Worm (Caenorhabditis elegans) whole organism, young adult: ENCODE data around the gene vglu-3.
A peak's percentile ranks its signal among the peaks of the same experiment; 100 is the strongest.

ENCODE experiments used
- B0019.2 ChIP-seq: fragments of 200-800 bp; sonication (Bioruptor generic); conservative IDR thresholded peaks from 2 replicates; pipeline ENCODE4 v1.3.6; 2022; ENCODE audit warnings: missing genetic modification reagents, missing genetic modification characterization, missing compliant biosample characterization
- D2030.7 ChIP-seq: fragments of 200-800 bp; sonication (Bioruptor generic); IDR thresholded peaks from 2 replicates; pipeline ENCODE4 v1.3.6; 2022; ENCODE audit warnings: missing genetic modification reagents, missing genetic modification characterization, missing compliant biosample characterization
- F22D6.2 ChIP-seq: sonication (generic microtip); optimal IDR thresholded peaks from 2 replicates; lab custom pipeline; 2016; ENCODE audit warnings: mild to moderate bottlenecking, missing genetic modification characterization, missing compliant biosample characterization
- F33H1.4 ChIP-seq: fragments of 200-800 bp; sonication (Bioruptor generic); IDR thresholded peaks from 2 replicates; pipeline ENCODE4 v1.3.6; 2022; ENCODE audit warnings: missing genetic modification reagents, missing genetic modification characterization, missing compliant biosample characterization
- F39B2.1 ChIP-seq: fragments of 200-800 bp; sonication (Bioruptor generic); IDR thresholded peaks from 2 replicates; pipeline ENCODE4 v1.3.6; 2022; ENCODE audit warnings: missing genetic modification reagents, missing genetic modification characterization, missing compliant biosample characterization
- T26A5.8 ChIP-seq: sonication (generic microtip); optimal IDR thresholded peaks from 2 replicates; lab custom pipeline; 2016; ENCODE audit warnings: missing genetic modification characterization, missing compliant biosample characterization
- Y53F4B.3 ChIP-seq: fragments of 200-800 bp; sonication (Bioruptor generic); IDR thresholded peaks from 2 replicates; pipeline ENCODE4 v1.3.6; 2022; ENCODE audit warnings: missing genetic modification reagents, missing genetic modification characterization, missing compliant biosample characterization
- Y53G8AR.9 ChIP-seq: fragments of 200-800 bp; sonication (Bioruptor generic); conservative IDR thresholded peaks from 2 replicates; pipeline ENCODE4 v1.3.6; 2022; ENCODE audit warnings: missing genetic modification reagents, missing genetic modification characterization, missing compliant biosample characterization
- akir-1 ChIP-seq: fragments of 200-800 bp; sonication (Bioruptor generic); optimal IDR thresholded peaks from 2 replicates; lab custom pipeline; 2018; ENCODE audit warnings: mild to moderate bottlenecking, missing genetic modification characterization, moderate library complexity, missing compliant biosample characterization
- attf-5 ChIP-seq: fragments of 200-800 bp; sonication (Bioruptor generic); optimal IDR thresholded peaks from 2 replicates; lab custom pipeline; 2018; ENCODE audit warnings: mild to moderate bottlenecking, missing genetic modification characterization, missing compliant biosample characterization
- cebp-2 ChIP-seq: fragments of 200-800 bp; sonication (Bioruptor generic); IDR thresholded peaks from 2 replicates; pipeline ENCODE4 v1.3.6; 2022; ENCODE audit warnings: missing genetic modification characterization, missing compliant biosample characterization
- ceh-58 ChIP-seq: fragments of 200-800 bp; sonication (Bioruptor generic); IDR thresholded peaks from 2 replicates; pipeline ENCODE4 v1.3.6; 2022; ENCODE audit warnings: missing genetic modification characterization, missing compliant biosample characterization
- dox-1 ChIP-seq: fragments of 200-800 bp; sonication (Bioruptor generic); IDR thresholded peaks from 2 replicates; pipeline ENCODE4 v1.3.6; 2022; ENCODE audit warnings: missing genetic modification reagents, missing genetic modification characterization, missing compliant biosample characterization
- dpff-1 ChIP-seq: sonication (generic microtip); optimal IDR thresholded peaks from 2 replicates; lab custom pipeline; 2017; ENCODE audit warnings: mild to moderate bottlenecking, missing genetic modification characterization, missing compliant biosample characterization
- ekl-4 ChIP-seq: fragments of 200-800 bp; sonication (Bioruptor generic); IDR thresholded peaks from 2 replicates; pipeline ENCODE4 v1.3.6; 2022; ENCODE audit warnings: missing genetic modification reagents, missing genetic modification characterization, missing compliant biosample characterization
- ets-4 ChIP-seq: fragments of 200-800 bp; sonication (Bioruptor generic); optimal IDR thresholded peaks from 2 replicates; lab custom pipeline; 2018; ENCODE audit warnings: mild to moderate bottlenecking, missing genetic modification characterization, missing compliant biosample characterization
- fkh-3 ChIP-seq: sonication (generic microtip); optimal IDR thresholded peaks from 2 replicates; lab custom pipeline; 2016; ENCODE audit warnings: mild to moderate bottlenecking, missing genetic modification characterization, missing compliant biosample characterization
- gei-17 ChIP-seq: fragments of 200-800 bp; sonication (Bioruptor generic); optimal IDR thresholded peaks from 2 replicates; lab custom pipeline; 2018; ENCODE audit warnings: mild to moderate bottlenecking, missing genetic modification characterization, missing compliant biosample characterization
- hlh-12 ChIP-seq: sonication (generic microtip); optimal IDR thresholded peaks from 2 replicates; lab custom pipeline; 2016; ENCODE audit warnings: missing genetic modification characterization, missing compliant biosample characterization
- hmg-20 ChIP-seq: fragments of 200-800 bp; sonication (Bioruptor generic); IDR thresholded peaks from 2 replicates; pipeline ENCODE4 v1.3.6; 2022; ENCODE audit warnings: missing genetic modification reagents, missing genetic modification characterization, missing compliant biosample characterization
- hsf-1 ChIP-seq: fragments of 200-800 bp; sonication (Bioruptor generic); IDR thresholded peaks from 2 replicates; pipeline ENCODE4 v1.3.6; 2022; ENCODE audit warnings: missing genetic modification reagents, missing genetic modification characterization, missing compliant biosample characterization
- lin-26 ChIP-seq: fragments of 200-800 bp; sonication (Bioruptor generic); IDR thresholded peaks from 2 replicates; pipeline ENCODE4 v1.3.6; 2022; ENCODE audit warnings: missing genetic modification reagents, missing genetic modification characterization, missing compliant biosample characterization
- lin-35 ChIP-seq, 3 experiments: fragments of 150-350 bp in 2 of 3; sonication (generic microtip) in 1 of 3; optimal IDR thresholded peaks; 2 replicates each; lab custom pipeline; 2014 to 2018; ENCODE audit warnings: missing biosample characterization in 3 of 3, missing genetic modification characterization in 3 of 3, missing genetic modification reagents in 3 of 3
- lir-1 ChIP-seq: fragments of 200-800 bp; sonication (Bioruptor generic); conservative IDR thresholded peaks from 2 replicates; pipeline ENCODE4 v1.3.6; 2022; ENCODE audit warnings: missing genetic modification reagents, missing genetic modification characterization, missing compliant biosample characterization
- lsl-1 ChIP-seq: fragments of 200-800 bp; sonication (Bioruptor generic); optimal IDR thresholded peaks from 2 replicates; lab custom pipeline; 2018; ENCODE audit warnings: mild to moderate bottlenecking, missing genetic modification characterization, moderate library complexity, missing compliant biosample characterization
- madf-3 ChIP-seq: fragments of 200-800 bp; sonication (Bioruptor generic); IDR thresholded peaks from 2 replicates; pipeline ENCODE4 v1.3.6; 2022; ENCODE audit warnings: missing genetic modification reagents, missing genetic modification characterization, missing compliant biosample characterization
- madf-6 ChIP-seq: fragments of 200-800 bp; sonication (Bioruptor generic); IDR thresholded peaks from 2 replicates; pipeline ENCODE4 v1.3.6; 2022; ENCODE audit warnings: missing genetic modification reagents, missing genetic modification characterization, missing compliant biosample characterization
- madf-8 ChIP-seq: fragments of 200-800 bp; sonication (Bioruptor generic); conservative IDR thresholded peaks from 2 replicates; pipeline ENCODE4 v1.3.6; 2022; ENCODE audit warnings: missing genetic modification reagents, missing genetic modification characterization, missing compliant biosample characterization
- nfyb-1 ChIP-seq: fragments of 200-800 bp; sonication (Bioruptor generic); IDR thresholded peaks from 2 replicates; pipeline ENCODE4 v1.3.6; 2022; ENCODE audit warnings: missing genetic modification reagents, missing genetic modification characterization, missing compliant biosample characterization
- nhr-179 ChIP-seq: sonication (generic microtip); optimal IDR thresholded peaks from 2 replicates; lab custom pipeline; 2016; ENCODE audit warnings: mild to moderate bottlenecking, missing genetic modification characterization, missing compliant biosample characterization
- nhr-27 ChIP-seq: fragments of 200-800 bp; sonication (Bioruptor generic); optimal IDR thresholded peaks from 2 replicates; lab custom pipeline; 2018; ENCODE audit warnings: mild to moderate bottlenecking, missing genetic modification characterization, moderate library complexity, missing compliant biosample characterization
- nhr-80 ChIP-seq: sonication (generic microtip); optimal IDR thresholded peaks from 2 replicates; lab custom pipeline; 2016; ENCODE audit warnings: missing genetic modification characterization, missing compliant biosample characterization
- nhr-90 ChIP-seq: sonication (generic microtip); optimal IDR thresholded peaks from 2 replicates; lab custom pipeline; 2016; ENCODE audit warnings: missing genotype, mild to moderate bottlenecking, missing genetic modification characterization, missing compliant biosample characterization
- pha-4 ChIP-seq: fragments of 150-350 bp; sonication (generic microtip); optimal IDR thresholded peaks from 2 replicates; lab custom pipeline; 2014; ENCODE audit warnings: missing biosample characterization, missing genetic modification reagents, missing genetic modification characterization
- rcor-1 ChIP-seq: fragments of 200-800 bp; sonication (Bioruptor generic); IDR thresholded peaks from 2 replicates; pipeline ENCODE4 v1.3.6; 2022; ENCODE audit warnings: missing genetic modification reagents, missing genetic modification characterization, missing compliant biosample characterization
- rpc-1 ChIP-seq, 2 experiments: fragments of 150-350 bp in 1 of 2; sonication (generic microtip) in 1 of 2; optimal IDR thresholded peaks; 2 replicates each; lab custom pipeline; 2014 to 2018; ENCODE audit warnings: missing biosample characterization in 1 of 2, missing genetic modification characterization in 1 of 2, missing genetic modification reagents in 1 of 2, missing genotype in 1 of 2
- sea-2 ChIP-seq: fragments of 200-800 bp; sonication (Bioruptor generic); IDR thresholded peaks from 2 replicates; pipeline ENCODE4 v1.3.6; 2022; ENCODE audit warnings: missing genetic modification characterization, missing compliant biosample characterization
- snpc-1.1 ChIP-seq: sonication (generic microtip); optimal IDR thresholded peaks from 2 replicates; lab custom pipeline; 2017; ENCODE audit warnings: missing genetic modification characterization, mild to moderate bottlenecking, missing compliant biosample characterization, antibody characterized with exemption, moderate library complexity, missing genotype, missing genetic modification reagents; ENCODE audit not compliant: insufficient read depth
- snpc-3.4 ChIP-seq: sonication (generic microtip); optimal IDR thresholded peaks from 2 replicates; lab custom pipeline; 2017; ENCODE audit warnings: missing genetic modification characterization, mild to moderate bottlenecking, missing compliant biosample characterization, antibody characterized with exemption, moderate library complexity, missing genotype, missing genetic modification reagents
- snpc-4 ChIP-seq, 5 experiments: fragments of 150-350 bp in 1 of 5; sonication (generic microtip) in 4 of 5; optimal IDR thresholded peaks; 2 replicates each; lab custom pipeline; 2014 to 2018; ENCODE audit warnings: missing genetic modification characterization in 5 of 5, missing biosample characterization in 3 of 5, antibody characterized with exemption in 2 of 5, mild to moderate bottlenecking in 2 of 5, missing compliant biosample characterization in 2 of 5, missing genotype in 2 of 5, moderate library complexity in 2 of 5, missing genetic modification reagents in 1 of 5
- somi-1 ChIP-seq: fragments of 200-800 bp; sonication (Bioruptor generic); optimal IDR thresholded peaks from 2 replicates; lab custom pipeline; 2018; ENCODE audit warnings: mild to moderate bottlenecking, missing genetic modification characterization, missing compliant biosample characterization
- sptf-2 ChIP-seq: fragments of 200-800 bp; sonication (Bioruptor generic); optimal IDR thresholded peaks from 2 replicates; lab custom pipeline; 2018; ENCODE audit warnings: mild to moderate bottlenecking, missing genetic modification characterization, missing compliant biosample characterization
- tbp1 ChIP-seq: fragments of 200-800 bp; sonication (Bioruptor generic); optimal IDR thresholded peaks from 2 replicates; lab custom pipeline; 2018; ENCODE audit warnings: mild to moderate bottlenecking, missing genetic modification characterization, missing compliant biosample characterization
- tbx-9 ChIP-seq: sonication (generic microtip); optimal IDR thresholded peaks from 2 replicates; lab custom pipeline; 2016; ENCODE audit warnings: borderline replicate concordance, missing genetic modification characterization, inconsistent platforms, missing compliant biosample characterization
- zfh-2 ChIP-seq: fragments of 200-800 bp; sonication (Bioruptor generic); conservative IDR thresholded peaks from 2 replicates; pipeline ENCODE4 v1.3.6; 2022; ENCODE audit warnings: missing genetic modification reagents, missing genetic modification characterization, missing compliant biosample characterization
- ztf-22 ChIP-seq: fragments of 200-800 bp; sonication (Bioruptor generic); optimal IDR thresholded peaks from 2 replicates; lab custom pipeline; 2018; ENCODE audit warnings: mild to moderate bottlenecking, missing genetic modification characterization, moderate library complexity, missing compliant biosample characterization
- ztf-6 ChIP-seq: fragments of 200-800 bp; sonication (Bioruptor generic); IDR thresholded peaks from 2 replicates; pipeline ENCODE4 v1.3.6; 2022; ENCODE audit warnings: missing genetic modification reagents, missing genetic modification characterization, missing compliant biosample characterization

The vglu-3 gene

ce11 chrIII:10330372-10331062, 30.3 kb downstream of the vglu-3 start, which contains the start of gene nex-2 (continued):
- no peak for TF ChIP-seq ets-4 (GFP tag; lab: Kevin White, UChicago)
- TF ChIP-seq nhr-27 = no peak
- no peak for TF ChIP-seq akir-1 (GFP tag; lab: Kevin White, UChicago)
- TF ChIP-seq madf-6 = peak; percentile 89
- TF ChIP-seq zfh-2 = no peak
- peak; percentile 83 for TF ChIP-seq madf-8 (GFP tag; lab: Robert Waterston, UW)
- no peak for TF ChIP-seq somi-1
- TF ChIP-seq tbp1 (GFP tag; lab: Kevin White, UChicago) = no peak
- no peak for TF ChIP-seq hmg-20
- no peak for TF ChIP-seq sea-2
- no peak for TF ChIP-seq snpc-3.4
- TF ChIP-seq Y53F4B.3 = no peak
- TF ChIP-seq dox-1 (GFP tag; lab: Robert Waterston, UW) = no peak
- TF ChIP-seq lsl-1 (GFP tag; lab: Kevin White, UChicago) = peak; percentile 90
- TF ChIP-seq T26A5.8 = no peak
- no peak for TF ChIP-seq Y53G8AR.9 (GFP tag; lab: Robert Waterston, UW)
- no peak for TF ChIP-seq snpc-4 (GFP tag; optimal IDR thresholded peaks at IDR 0.05; lab: Kevin White, UChicago)
- no peak for TF ChIP-seq snpc-4 (tag; optimal IDR thresholded peaks at IDR 0.05; lab: Kevin White, UChicago)
- TF ChIP-seq madf-3 = no peak
- TF ChIP-seq snpc-1.1 = no peak
- TF ChIP-seq pha-4 (tag; lab: Kevin White, UChicago) = no peak
- TF ChIP-seq F33H1.4 (GFP tag; lab: Robert Waterston, UW) = peak; percentile 67
- TF ChIP-seq ekl-4 (GFP tag; lab: Robert Waterston, UW) = no peak
- no peak for TF ChIP-seq rpc-1 (optimal IDR thresholded peaks at IDR 0.05; lab: Kevin White, UChicago)
- TF ChIP-seq rpc-1 (tag; optimal IDR thresholded peaks at IDR 0.05; lab: Kevin White, UChicago) = no peak
- TF ChIP-seq rcor-1 (GFP tag; lab: Robert Waterston, UW) = no peak
- TF ChIP-seq fkh-3 (tag; lab: Kevin White, UChicago) = no peak
- no peak for TF ChIP-seq ceh-58
- TF ChIP-seq hlh-12 (tag; lab: Kevin White, UChicago) = no peak
- TF ChIP-seq gei-17 (GFP tag; lab: Kevin White, UChicago) = no peak

ce11 chrIII:10331232-10331631, 31.1 kb downstream of the vglu-3 start:
- TF ChIP-seq hmg-20 = no peak
- no peak for TF ChIP-seq lin-26 (GFP tag; lab: Robert Waterston, UW)
- TF ChIP-seq D2030.7 = no peak
- TF ChIP-seq F39B2.1 (GFP tag; lab: Robert Waterston, UW) = no peak
- no peak for TF ChIP-seq sptf-2
- no peak for TF ChIP-seq akir-1 (GFP tag; lab: Kevin White, UChicago)
- TF ChIP-seq ztf-6 (GFP tag; lab: Robert Waterston, UW) = no peak
- peak in 1 of 3 experiments; percentile 11 for TF ChIP-seq lin-35 (GFP tag; optimal IDR thresholded peaks at IDR 0.05; lab: Kevin White, UChicago)
- TF ChIP-seq cebp-2 (GFP tag; lab: Robert Waterston, UW) = no peak
- no peak for TF ChIP-seq nhr-80
- peak; percentile 70; the same call in 1 of the 2 replicates for TF ChIP-seq hsf-1 (GFP tag; lab: Robert Waterston, UW)
- no peak for TF ChIP-seq F22D6.2
- TF ChIP-seq attf-5 (GFP tag; lab: Kevin White, UChicago) = peak; percentile 6
- TF ChIP-seq rcor-1 (GFP tag; lab: Robert Waterston, UW) = no peak
- TF ChIP-seq nhr-179 (tag; lab: Kevin White, UChicago) = no peak
- TF ChIP-seq tbx-9 = peak; percentile 56
- no peak for TF ChIP-seq madf-8 (GFP tag; lab: Robert Waterston, UW)
- no peak for TF ChIP-seq nhr-90 (tag; lab: Kevin White, UChicago)
- TF ChIP-seq nfyb-1 = 0 out of 2 replicates have a peak, but pooled peaks have one; percentile 37
- no peak for TF ChIP-seq sea-2
- TF ChIP-seq B0019.2 (GFP tag; lab: Robert Waterston, UW) = no peak
- TF ChIP-seq fkh-3 (tag; lab: Kevin White, UChicago) = no peak
- no peak for TF ChIP-seq dpff-1
- no peak for TF ChIP-seq lir-1
- TF ChIP-seq ztf-22 (GFP tag; lab: Kevin White, UChicago) = no peak
